Fruit fly (Drosophila melanogaster): ENCODE data around the gene CG45101.

Gene CG45101

dm6 chr3L:11091943-11092609, 27.3 kb downstream of the CG45101 start (continued):
- peak; percentile 32 for TF ChIP-seq CG3407 (GFP tag; optimal IDR thresholded peaks at IDR 0.05)
- TF ChIP-seq CG13287 (GFP tag; IDR thresholded peaks at IDR 0.05; ENCODE audit: partially characterized antibody), result no peak; the same call in 1 of the 2 replicates
- peak; percentile 7; the same call in 1 of the 2 replicates for TF ChIP-seq CG14441 (GFP tag; IDR thresholded peaks at IDR 0.05)
- peak; percentile 35 for TF ChIP-seq lmd (GFP tag; IDR thresholded peaks at IDR 0.05)
- peak; percentile 34 for TF ChIP-seq fu2 (GFP tag; optimal IDR thresholded peaks at IDR 0.05)
- no peak for TF ChIP-seq CG17568 (GFP tag; optimal IDR thresholded peaks at IDR 0.05)
- TF ChIP-seq CG18476 (GFP tag; optimal IDR thresholded peaks at IDR 0.05), result no peak
- TF ChIP-seq CG11504 (tag; optimal IDR thresholded peaks at IDR 0.05), result peak; percentile 7
- no peak for TF ChIP-seq gcm (GFP tag; optimal IDR thresholded peaks at IDR 0.05)
- TF ChIP-seq kah (GFP tag; optimal IDR thresholded peaks at IDR 0.05), result no peak
- TF ChIP-seq Atf3 (GFP tag; optimal IDR thresholded peaks at IDR 0.05), result no peak
- TF ChIP-seq ap (GFP tag; IDR thresholded peaks at IDR 0.05), result no peak
- TF ChIP-seq Hr51 (GFP tag; optimal IDR thresholded peaks at IDR 0.05), result peak in 1 of 2 experiments; percentile 66
- no peak for TF ChIP-seq CG42726 (GFP tag; IDR thresholded peaks at IDR 0.05; ENCODE audit: partially characterized antibody)
- TF ChIP-seq pita (GFP tag; optimal IDR thresholded peaks at IDR 0.05), result no peak
- TF ChIP-seq CG10543 (GFP tag; optimal IDR thresholded peaks at IDR 0.05), result no peak
- TF ChIP-seq CG11723 (GFP tag; optimal IDR thresholded peaks at IDR 0.05), result peak; percentile 2
- TF ChIP-seq CG34422 (GFP tag; IDR thresholded peaks at IDR 0.05), result peak; percentile 58; the same call in 2 of the 3 replicates
- TF ChIP-seq CG17385 (GFP tag; optimal IDR thresholded peaks at IDR 0.05), result peak; percentile 55
- TF ChIP-seq CG8944 (GFP tag; optimal IDR thresholded peaks at IDR 0.05), result peak; percentile 53
- TF ChIP-seq crol (GFP tag; IDR thresholded peaks at IDR 0.05), result peak; percentile 86
- 0 out of 2 replicates have a peak, but pooled peaks have one; percentile 40 for TF ChIP-seq klu (GFP tag; IDR thresholded peaks at IDR 0.05)
- no peak for TF ChIP-seq Neu2 (GFP tag; optimal IDR thresholded peaks at IDR 0.05; ENCODE audit: borderline replicate concordance)
- TF ChIP-seq crc (GFP tag; optimal IDR thresholded peaks at IDR 0.05), result peak; percentile 22
- no peak for TF ChIP-seq CG7372 (GFP tag; IDR thresholded peaks at IDR 0.05)
- no peak for TF ChIP-seq seq (GFP tag; IDR thresholded peaks at IDR 0.05)
- peak; percentile 62 for TF ChIP-seq NfI (GFP tag; optimal IDR thresholded peaks at IDR 0.05)
- no peak for TF ChIP-seq Spps (tag; optimal IDR thresholded peaks at IDR 0.05)
- peak; percentile 80 for TF ChIP-seq CG3847 (GFP tag; IDR thresholded peaks at IDR 0.05)
- peak; percentile 53 for TF ChIP-seq Sry-δ (GFP tag; optimal IDR thresholded peaks at IDR 0.05)
- peak; percentile 63 for TF ChIP-seq Ets97D (GFP tag; optimal IDR thresholded peaks at IDR 0.05)
- peak; percentile 58 for TF ChIP-seq Dad (GFP tag; optimal IDR thresholded peaks at IDR 0.05)
- TF ChIP-seq CG2712 (tag; optimal IDR thresholded peaks at IDR 0.05), result peak; percentile 24
- peak; percentile 31 for TF ChIP-seq dmrt11E (tag; optimal IDR thresholded peaks at IDR 0.05)
- TF ChIP-seq mld (GFP tag; IDR thresholded peaks at IDR 0.05; ENCODE audit: partially characterized antibody), result no peak
- TF ChIP-seq chif (GFP tag; optimal IDR thresholded peaks at IDR 0.05), result peak; percentile 13 to 47
- TF ChIP-seq CG10431 (GFP tag; optimal IDR thresholded peaks at IDR 0.05), result peak; percentile 51
- peak; percentile 63 for TF ChIP-seq Antp (GFP tag; optimal IDR thresholded peaks at IDR 0.05)
- TF ChIP-seq ab (GFP tag; optimal IDR thresholded peaks at IDR 0.05), result no peak
- TF ChIP-seq CG10267 (tag; optimal IDR thresholded peaks at IDR 0.05), result peak; percentile 94
- peak; percentile 37; the same call in 2 of the 3 replicates for TF ChIP-seq H15 (GFP tag; IDR thresholded peaks at IDR 0.05)
- TF ChIP-seq CG15073 (GFP tag; optimal IDR thresholded peaks at IDR 0.05), result no peak
- peak; percentile 92 for TF ChIP-seq Med (GFP tag)
- TF ChIP-seq zfh2 (GFP tag; optimal IDR thresholded peaks at IDR 0.05), result peak; percentile 51
- peak; percentile 30; the same call in 1 of the 2 replicates for TF ChIP-seq Ptx1 (GFP tag; IDR thresholded peaks at IDR 0.05)
- TF ChIP-seq gem (tag; optimal IDR thresholded peaks at IDR 0.05), result peak; percentile 10
- no peak for TF ChIP-seq cad (GFP tag; optimal IDR thresholded peaks at IDR 0.05)
- no peak for TF ChIP-seq ham (GFP tag; IDR thresholded peaks at IDR 0.05)
- TF ChIP-seq D19A (tag; optimal IDR thresholded peaks at IDR 0.05), result no peak
- peak; percentile 36 for TF ChIP-seq CG1792 (GFP tag; optimal IDR thresholded peaks at IDR 0.05)

All from whole organism, embryonic.